Worm (Caenorhabditis elegans) whole organism, L4 larva: Measurements from ENCODE around the gene mlc-6.

Experiments
- D1046.2 ChIP-seq: fragments of 200-800 bp; sonication (Bioruptor generic); IDR thresholded peaks from 2 replicates; pipeline ENCODE4 v1.3.6; 2022; ENCODE audit warnings: missing genetic modification characterization, missing compliant biosample characterization
- F37D6.2 ChIP-seq: sonication (generic microtip); optimal IDR thresholded peaks from 2 replicates; lab custom pipeline; 2016; ENCODE audit warnings: mild to moderate bottlenecking, missing genetic modification characterization, missing compliant biosample characterization
- F49E8.2 ChIP-seq: sonication (generic microtip); optimal IDR thresholded peaks from 2 replicates; lab custom pipeline; 2016; ENCODE audit warnings: missing compliant biosample characterization, mild to moderate bottlenecking, missing genetic modification characterization, borderline replicate concordance
- T20F7.1 ChIP-seq: fragments of 200-800 bp; sonication (Bioruptor generic); optimal IDR thresholded peaks from 2 replicates; lab custom pipeline; 2018; ENCODE audit warnings: mild to moderate bottlenecking, missing genetic modification characterization, missing compliant biosample characterization
- Y5F2A.4 ChIP-seq: fragments of 200-800 bp; sonication (Bioruptor generic); optimal IDR thresholded peaks from 2 replicates; lab custom pipeline; 2018; ENCODE audit warnings: mild to moderate bottlenecking, missing genetic modification characterization, missing compliant biosample characterization
- Y75B8A.6 ChIP-seq: fragments of 200-800 bp; sonication (Bioruptor generic); IDR thresholded peaks from 2 replicates; pipeline ENCODE4 v1.3.6; 2022; ENCODE audit warnings: missing genetic modification reagents, missing genetic modification characterization, missing compliant biosample characterization
- aha-1 ChIP-seq: fragments of 150-350 bp; peaks from one replicate; lab custom pipeline; 2014; ENCODE audit warnings: missing biosample characterization, missing genetic modification characterization
- aly-2 ChIP-seq: sonication (generic microtip); optimal IDR thresholded peaks from 2 replicates; lab custom pipeline; 2018; ENCODE audit warnings: missing biosample characterization, missing genetic modification characterization
- attf-4 ChIP-seq: sonication (generic microtip); optimal IDR thresholded peaks from 3 replicates; lab custom pipeline; 2017; ENCODE audit warnings: missing biosample characterization, missing genetic modification characterization
- ceh-20 ChIP-seq: fragments of 200-800 bp; sonication (Bioruptor generic); IDR thresholded peaks from 2 replicates; pipeline ENCODE4 v1.3.6; 2022; ENCODE audit warnings: missing genetic modification reagents, missing genetic modification characterization, missing compliant biosample characterization
- cey-2 ChIP-seq: sonication (generic microtip); optimal IDR thresholded peaks from 3 replicates; lab custom pipeline; 2017; ENCODE audit warnings: missing genetic modification characterization, mild to moderate bottlenecking, missing compliant biosample characterization, antibody characterized with exemption, borderline replicate concordance; ENCODE audit not compliant: insufficient read depth
- daf-16 ChIP-seq, 3 experiments: sonication (generic microtip); optimal IDR thresholded peaks; 2 replicates each; lab custom pipeline; 2016 to 2017; ENCODE audit warnings: missing genetic modification characterization in 3 of 3, missing genetic modification reagents in 3 of 3, mild to moderate bottlenecking in 2 of 3, missing compliant biosample characterization in 2 of 3, missing biosample characterization in 1 of 3, moderate library complexity in 1 of 3
- dmd-6 ChIP-seq: fragments of 200-800 bp; sonication (Bioruptor generic); IDR thresholded peaks from 2 replicates; pipeline ENCODE4 v1.3.6; 2022; ENCODE audit warnings: missing genetic modification reagents, missing genetic modification characterization, missing compliant biosample characterization
- dmd-9 ChIP-seq: fragments of 200-800 bp; sonication (Bioruptor generic); IDR thresholded peaks from 2 replicates; pipeline ENCODE4 v1.3.6; 2022; ENCODE audit warnings: missing genetic modification reagents, missing genetic modification characterization, missing compliant biosample characterization
- hif-1 ChIP-seq, 2 experiments: sonication (generic microtip); optimal IDR thresholded peaks; 2 replicates each; lab custom pipeline; 2016 to 2017; ENCODE audit warnings: missing compliant biosample characterization in 2 of 2, missing genetic modification characterization in 2 of 2, missing genetic modification reagents in 2 of 2, missing genotype in 2 of 2, mild to moderate bottlenecking in 1 of 2
- hlh-11 ChIP-seq: fragments of 200-800 bp; sonication (Bioruptor generic); optimal IDR thresholded peaks from 2 replicates; lab custom pipeline; 2018; ENCODE audit warnings: mild to moderate bottlenecking, missing genetic modification characterization, missing compliant biosample characterization
- hlh-30 ChIP-seq: sonication (generic microtip); optimal IDR thresholded peaks from 2 replicates; lab custom pipeline; 2017; ENCODE audit warnings: antibody characterized with exemption, mild to moderate bottlenecking, missing genetic modification characterization, missing compliant biosample characterization; ENCODE audit not compliant: insufficient read depth
- hmg-1.1 ChIP-seq: fragments of 200-800 bp; sonication (Bioruptor generic); IDR thresholded peaks from 2 replicates; pipeline ENCODE4 v1.3.6; 2022; ENCODE audit warnings: missing genetic modification reagents, missing genetic modification characterization, missing compliant biosample characterization
- jun-1 ChIP-seq: fragments of 150-350 bp; optimal IDR thresholded peaks from 2 replicates; lab custom pipeline; 2014; ENCODE audit warnings: missing biosample characterization, missing genetic modification reagents, missing genetic modification characterization
- lim-7 ChIP-seq: fragments of 200-800 bp; sonication (Bioruptor generic); IDR thresholded peaks from 2 replicates; pipeline ENCODE4 v1.3.6; 2022; ENCODE audit warnings: missing genetic modification characterization, missing compliant biosample characterization
- lin-13 ChIP-seq: fragments of 150-350 bp; optimal IDR thresholded peaks from 2 replicates; lab custom pipeline; 2014; ENCODE audit warnings: missing biosample characterization, missing genetic modification reagents, missing genetic modification characterization
- lin-15B ChIP-seq: fragments of 150-350 bp; sonication (generic microtip); optimal IDR thresholded peaks from 3 replicates; lab custom pipeline; 2014; ENCODE audit warnings: missing biosample characterization, missing genetic modification characterization
- mdl-1 ChIP-seq, 2 experiments: fragments of 150-350 bp in 1 of 2; sonication (generic microtip) in 1 of 2; optimal IDR thresholded peaks; 2 replicates each; lab custom pipeline; 2014 to 2017; ENCODE audit warnings: missing biosample characterization in 2 of 2, missing genetic modification characterization in 2 of 2
- mdt-29 ChIP-seq: fragments of 200-800 bp; sonication (Bioruptor generic); IDR thresholded peaks from 2 replicates; pipeline ENCODE4 v1.3.6; 2022; ENCODE audit warnings: missing genetic modification reagents, missing genetic modification characterization, missing compliant biosample characterization
- mep-1 ChIP-seq: fragments of 150-350 bp; sonication (generic microtip); optimal IDR thresholded peaks from 3 replicates; lab custom pipeline; 2014; ENCODE audit warnings: missing biosample characterization, missing genetic modification characterization
- mxl-3 ChIP-seq: fragments of 200-800 bp; sonication (Bioruptor generic); optimal IDR thresholded peaks from 2 replicates; lab custom pipeline; 2018; ENCODE audit warnings: mild to moderate bottlenecking, missing genetic modification characterization, missing compliant biosample characterization
- nhr-102 ChIP-seq: sonication (generic microtip); optimal IDR thresholded peaks from 2 replicates; lab custom pipeline; 2016; ENCODE audit warnings: mild to moderate bottlenecking, missing genetic modification characterization, moderate library complexity, missing compliant biosample characterization
- nhr-111 ChIP-seq: fragments of 200-800 bp; sonication (Bioruptor generic); optimal IDR thresholded peaks from 2 replicates; lab custom pipeline; 2018; ENCODE audit warnings: mild to moderate bottlenecking, missing genetic modification characterization, missing compliant biosample characterization
- nhr-25 ChIP-seq: sonication (generic microtip); optimal IDR thresholded peaks from 2 replicates; lab custom pipeline; 2017; ENCODE audit warnings: missing genetic modification characterization, mild to moderate bottlenecking, missing compliant biosample characterization, antibody characterized with exemption, moderate library complexity, borderline replicate concordance; ENCODE audit not compliant: insufficient read depth
- nhr-28 ChIP-seq: fragments of 150-350 bp; optimal IDR thresholded peaks from 2 replicates; lab custom pipeline; 2014; ENCODE audit warnings: missing biosample characterization, missing genetic modification characterization
- nhr-42 ChIP-seq: fragments of 200-800 bp; sonication (Bioruptor generic); IDR thresholded peaks from 2 replicates; pipeline ENCODE4 v1.3.6; 2022; ENCODE audit warnings: missing genetic modification characterization, missing compliant biosample characterization
- pqm-1 ChIP-seq: sonication (generic microtip); optimal IDR thresholded peaks from 2 replicates; lab custom pipeline; 2017; ENCODE audit warnings: missing biosample characterization, missing genetic modification characterization
- rbr-2 ChIP-seq: sonication (generic microtip); optimal IDR thresholded peaks from 2 replicates; lab custom pipeline; 2016; ENCODE audit warnings: missing genotype, missing genetic modification characterization, missing compliant biosample characterization
- snpc-1.2 ChIP-seq: fragments of 200-800 bp; sonication (Bioruptor generic); IDR thresholded peaks from 2 replicates; pipeline ENCODE4 v1.3.6; 2022; ENCODE audit warnings: missing genetic modification reagents, missing genetic modification characterization, missing compliant biosample characterization
- snpc-4 ChIP-seq: fragments of 150-350 bp; optimal IDR thresholded peaks from 2 replicates; lab custom pipeline; 2014; ENCODE audit warnings: missing biosample characterization, missing genetic modification characterization
- tra-1 ChIP-seq: fragments of 200-800 bp; sonication (Bioruptor generic); IDR thresholded peaks from 2 replicates; pipeline ENCODE4 v1.3.6; 2022; ENCODE audit warnings: missing genetic modification reagents, missing genetic modification characterization, missing compliant biosample characterization
- unc-130 ChIP-seq: sonication (generic microtip); optimal IDR thresholded peaks from 2 replicates; lab custom pipeline; 2016; ENCODE audit warnings: missing genetic modification reagents, missing genetic modification characterization, missing compliant biosample characterization
- unc-62 ChIP-seq, 3 experiments: fragments of 150-350 bp in 1 of 3; sonication (generic microtip); optimal IDR thresholded peaks in 2 of 3; peaks in 1 of 3; 1 replicate in 1 of 3; 2 replicates in 2 of 3; lab custom pipeline; 2014 to 2017; ENCODE audit warnings: missing biosample characterization in 3 of 3, missing genetic modification characterization in 3 of 3, missing genetic modification reagents in 3 of 3, missing genotype in 1 of 3
- vab-7 ChIP-seq: fragments of 200-800 bp; sonication (Bioruptor generic); IDR thresholded peaks from 2 replicates; pipeline ENCODE4 v1.3.6; 2022; ENCODE audit warnings: missing genetic modification reagents, missing genetic modification characterization, missing compliant biosample characterization
- zag-1 ChIP-seq: fragments of 150-350 bp; optimal IDR thresholded peaks from 2 replicates; lab custom pipeline; 2014; ENCODE audit warnings: missing biosample characterization, missing genetic modification characterization
- zfp-2 ChIP-seq: sonication (generic microtip); optimal IDR thresholded peaks from 2 replicates; lab custom pipeline; 2016; ENCODE audit warnings: mild to moderate bottlenecking, missing genetic modification characterization, missing compliant biosample characterization
- zip-11 ChIP-seq: fragments of 200-800 bp; sonication (Bioruptor generic); IDR thresholded peaks from 2 replicates; pipeline ENCODE4 v1.3.6; 2022; ENCODE audit warnings: missing genetic modification characterization, missing compliant biosample characterization

mlc-6 gene

DNA sequence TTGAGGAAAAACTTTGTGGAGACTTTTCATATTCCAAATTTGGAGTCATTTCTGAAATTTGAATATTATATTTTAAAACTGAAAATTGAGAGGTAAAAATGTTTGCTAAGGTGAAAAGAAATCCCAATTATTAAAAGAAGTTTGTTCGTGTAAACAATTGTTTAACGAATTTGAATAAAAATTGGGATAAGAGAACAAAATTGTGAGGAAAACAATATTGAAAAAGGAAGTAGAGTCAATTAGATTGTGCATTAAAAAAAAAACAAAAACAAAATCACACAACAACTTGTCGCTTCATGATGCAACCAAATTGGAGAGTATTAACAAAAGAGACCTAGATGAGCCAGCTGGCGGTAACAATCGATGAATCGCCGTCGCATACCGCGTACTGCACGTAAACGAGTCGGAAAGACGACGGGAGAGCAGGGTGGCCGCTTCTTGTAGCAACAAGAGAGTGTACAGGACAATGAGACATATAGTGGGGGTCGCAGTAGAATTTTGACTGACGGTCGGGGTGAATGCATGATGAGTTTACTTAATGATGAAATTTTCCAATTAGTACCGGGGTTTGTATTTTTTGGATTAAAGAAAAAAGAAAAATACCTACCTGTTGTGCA, 3.0 kb downstream of the mlc-6 start, which contains the start of gene K04C1.3:
TSS of gene K04C1.3 (minus strand) at position 51 of the 617 bp plus-strand sequence.
- TF ChIP-seq hif-1 (tag; optimal IDR thresholded peaks at IDR 0.05; lab: Kevin White, UChicago) (peak in 1 of 2 experiments; percentile 83), daf-16 (GFP tag; optimal IDR thresholded peaks at IDR 0.05; lab: Kevin White, UChicago) (no peak), daf-16 (tag; optimal IDR thresholded peaks at IDR 0.05; lab: Kevin White, UChicago) (peak; percentile 23), snpc-1.2 (GFP tag; lab: Robert Waterston, UW) (no peak)

DNA sequence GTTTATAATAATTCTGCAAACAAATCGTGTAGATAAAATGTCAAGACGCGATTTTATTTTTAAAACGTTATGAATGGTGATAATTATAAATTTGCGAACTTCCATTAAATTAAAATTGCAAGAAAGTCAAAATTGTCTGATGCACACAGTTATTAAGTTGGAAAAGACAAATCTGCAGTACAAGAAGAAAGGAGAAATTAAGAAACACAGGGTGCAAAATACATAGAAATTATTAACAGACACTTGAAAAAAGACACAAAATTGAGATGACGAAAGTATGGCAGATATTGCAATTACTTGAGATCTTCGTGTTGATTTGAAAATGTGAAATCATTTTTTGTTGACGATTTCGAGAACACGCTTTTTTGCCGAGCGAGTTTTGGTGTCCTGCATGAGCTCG, 4.9 kb downstream of the mlc-6 start:
- TF ChIP-seq hlh-11 (tag; lab: Kevin White, UChicago): no peak
- peak; percentile 92 for TF ChIP-seq aha-1 (tag; lab: Kevin White, UChicago)

DNA sequence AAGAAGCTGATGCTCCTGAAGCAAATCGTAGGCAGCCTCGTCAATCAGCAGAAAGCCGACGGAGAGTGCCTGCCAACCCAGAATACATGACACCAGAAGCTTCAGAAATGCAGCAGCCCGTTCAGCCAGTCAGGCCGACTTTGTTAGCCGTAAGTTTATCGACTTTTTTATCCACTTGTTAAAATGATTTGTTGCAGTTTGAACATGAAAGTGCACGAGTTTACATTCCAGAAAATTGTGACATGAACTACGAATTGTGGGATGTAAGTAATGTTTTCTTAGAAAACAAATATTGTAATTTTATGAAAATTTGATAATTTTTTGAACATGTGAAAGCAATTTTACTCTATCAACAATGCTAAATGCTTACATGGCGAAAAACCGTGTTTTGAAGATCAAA, 6.2 kb downstream of the mlc-6 start:
- TF ChIP-seq unc-62 (GFP tag; optimal IDR thresholded peaks at IDR 0.05 in 1 of 2; lab: Kevin White, UChicago) (peak in 1 of 2 experiments; percentile 93), unc-62 (tag; optimal IDR thresholded peaks at IDR 0.05; lab: Kevin White, UChicago) (no peak), snpc-4 (no peak), nhr-111 (no peak)

DNA sequence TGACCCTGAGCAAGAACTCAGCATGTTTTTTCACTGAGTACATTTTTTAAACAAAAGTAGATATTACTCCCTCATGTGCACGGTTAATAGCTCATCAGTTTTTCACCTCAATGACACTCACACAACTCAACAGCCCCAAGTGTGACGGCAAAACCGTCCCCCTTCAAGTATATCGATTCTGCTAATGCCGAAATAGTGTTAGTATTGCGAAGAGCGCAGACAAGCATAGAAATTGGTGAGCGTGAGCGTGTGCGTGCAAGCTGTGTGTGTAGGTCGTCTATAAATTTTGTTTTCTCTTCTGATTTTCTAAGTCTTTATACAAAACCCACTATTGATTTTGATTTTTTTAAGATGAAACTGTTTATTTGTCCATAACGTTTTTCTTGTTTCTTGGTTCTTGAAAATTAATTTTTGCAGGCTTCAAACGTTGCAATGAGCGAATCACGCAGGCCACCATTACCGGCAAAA, 8.1 kb downstream of the mlc-6 start, which contains the start of gene K04C1.2:
TSS of gene K04C1.2 (plus strand) at position 418 of the 468 bp plus-strand sequence.
- TF ChIP-seq ceh-20 (GFP tag; lab: Robert Waterston, UW) (no peak), unc-130 (GFP tag; lab: Kevin White, UChicago) (no peak), nhr-25 (tag; lab: Kevin White, UChicago) (no peak), nhr-28 (tag; lab: Kevin White, UChicago) (peak; percentile 42), vab-7 (no peak), F49E8.2 (tag; lab: Kevin White, UChicago) (no peak), jun-1 (tag; lab: Kevin White, UChicago) (no peak), tra-1 (GFP tag; lab: Robert Waterston, UW) (no peak), mdl-1 (tag; optimal IDR thresholded peaks at IDR 0.05; lab: Kevin White, UChicago) (peak in 1 of 2 experiments; percentile 47), Y5F2A.4 (GFP tag; lab: Kevin White, UChicago) (no peak), dmd-9 (GFP tag; lab: Robert Waterston, UW) (no peak), F37D6.2 (tag; lab: Kevin White, UChicago) (no peak), nhr-42 (no peak), dmd-6 (GFP tag; lab: Robert Waterston, UW) (peak; percentile 27; the same call in 1 of the 2 replicates), T20F7.1 (GFP tag; lab: Kevin White, UChicago) (no peak), pqm-1 (no peak), daf-16 (GFP tag; optimal IDR thresholded peaks at IDR 0.05; lab: Kevin White, UChicago) (no peak), daf-16 (tag; optimal IDR thresholded peaks at IDR 0.05; lab: Kevin White, UChicago) (peak; percentile 43), Y75B8A.6 (GFP tag; lab: Robert Waterston, UW) (no peak), zip-11 (no peak), hlh-30 (peak; percentile 65), hlh-11 (tag; lab: Kevin White, UChicago) (peak; percentile 72), zag-1 (no peak), nhr-102 (tag; lab: Kevin White, UChicago) (no peak), mxl-3 (GFP tag; lab: Kevin White, UChicago) (no peak), attf-4 (no peak), rbr-2 (tag; lab: Kevin White, UChicago) (peak; percentile 53), hif-1 (tag; optimal IDR thresholded peaks at IDR 0.05; lab: Kevin White, UChicago) (peak in 1 of 2 experiments; percentile 30), lin-13 (peak; percentile 40), cey-2 (tag; lab: Kevin White, UChicago) (no peak), hmg-1.1 (GFP tag; lab: Robert Waterston, UW) (peak; percentile 37; the same call in 1 of the 2 replicates), mep-1 (tag; lab: Kevin White, UChicago) (peak; percentile 70), lim-7 (GFP tag; lab: Robert Waterston, UW) (no peak), lin-15B (tag; lab: Kevin White, UChicago) (no peak), D1046.2 (GFP tag; lab: Robert Waterston, UW) (no peak), aly-2 (tag; lab: Kevin White, UChicago) (no peak), zfp-2 (no peak), mdt-29 (GFP tag; lab: Robert Waterston, UW) (no peak)
